Fruit fly (Drosophila melanogaster): ENCODE measurements around the gene CG7420.

CG7420 gene

dm6 chr2L:1496943-1497342 lies 5.8 kb downstream of the CG7420 start, which contains the start of gene CG31661:
Gene CG31661, plus strand, starts transcription at chr2L:1497243.
- TF ChIP-seq usp (GFP tag; optimal IDR thresholded peaks at IDR 0.05), result no peak
- no peak for TF ChIP-seq EcR (GFP tag; optimal IDR thresholded peaks at IDR 0.05)
- no peak for TF ChIP-seq psq (optimal IDR thresholded peaks at IDR 0.05)
- TF ChIP-seq pan (optimal IDR thresholded peaks at IDR 0.05), result no peak
- TF ChIP-seq CG8478 (optimal IDR thresholded peaks at IDR 0.05), result no peak
- TF ChIP-seq Dll (optimal IDR thresholded peaks at IDR 0.05), result no peak

- TF ChIP-seq CG8478 (optimal IDR thresholded peaks at IDR 0.05), result no peak
- TF ChIP-seq pan (optimal IDR thresholded peaks at IDR 0.05), result no peak
- no peak for TF ChIP-seq EcR (GFP tag; optimal IDR thresholded peaks at IDR 0.05)
- TF ChIP-seq psq (optimal IDR thresholded peaks at IDR 0.05), result no peak
- TF ChIP-seq Dll (optimal IDR thresholded peaks at IDR 0.05), result no peak
- no peak for TF ChIP-seq usp (GFP tag; optimal IDR thresholded peaks at IDR 0.05)
Measured at dm6 chr2L:1495160-1495559, 7.5 kb downstream of the CG7420 start, which contains the start of gene CG31926. Gene CG31926, plus strand, starts transcription at chr2L:1495460.

dm6 chr2L:1493770-1494169 lies 8.9 kb downstream of the CG7420 start, which contains the start of gene CG33128:
Gene CG33128, plus strand, starts transcription at chr2L:1494070.
- TF ChIP-seq psq (optimal IDR thresholded peaks at IDR 0.05) (no peak), EcR (GFP tag; optimal IDR thresholded peaks at IDR 0.05) (no peak), pan (optimal IDR thresholded peaks at IDR 0.05) (no peak), usp (GFP tag; optimal IDR thresholded peaks at IDR 0.05) (no peak), Dll (optimal IDR thresholded peaks at IDR 0.05) (no peak), CG8478 (optimal IDR thresholded peaks at IDR 0.05) (no peak)

- TF ChIP-seq CG8478 (optimal IDR thresholded peaks at IDR 0.05), result no peak
- TF ChIP-seq usp (GFP tag; optimal IDR thresholded peaks at IDR 0.05), result no peak
- no peak for TF ChIP-seq EcR (GFP tag; optimal IDR thresholded peaks at IDR 0.05)
- TF ChIP-seq pan (optimal IDR thresholded peaks at IDR 0.05), result no peak
- no peak for TF ChIP-seq Dll (optimal IDR thresholded peaks at IDR 0.05)
- TF ChIP-seq psq (optimal IDR thresholded peaks at IDR 0.05), result no peak
Measured at dm6 chr2L:1491791-1492345, 10.8 kb downstream of the CG7420 start, which contains the start of gene CG31928. Gene CG31928, plus strand, starts transcription at chr2L:1492295.

dm6 chr2L:1485975-1486665 lies 16.6 kb downstream of the CG7420 start:
- no peak for TF ChIP-seq Dll (optimal IDR thresholded peaks at IDR 0.05)
- TF ChIP-seq psq (optimal IDR thresholded peaks at IDR 0.05), result no peak
- TF ChIP-seq CG8478 (optimal IDR thresholded peaks at IDR 0.05), result no peak

dm6 chr2L:1478488-1478887 lies 24.2 kb downstream of the CG7420 start:
- TF ChIP-seq pan (optimal IDR thresholded peaks at IDR 0.05), result no peak
- no peak for TF ChIP-seq EcR (GFP tag; optimal IDR thresholded peaks at IDR 0.05)
- no peak for TF ChIP-seq psq (optimal IDR thresholded peaks at IDR 0.05)
- no peak for TF ChIP-seq CG8478 (optimal IDR thresholded peaks at IDR 0.05)
- no peak for TF ChIP-seq Dll (optimal IDR thresholded peaks at IDR 0.05)
- no peak for TF ChIP-seq usp (GFP tag; optimal IDR thresholded peaks at IDR 0.05)

dm6 chr2L:1476872-1477503 lies 25.7 kb downstream of the CG7420 start:
- TF ChIP-seq EcR (GFP tag; optimal IDR thresholded peaks at IDR 0.05), result no peak

- peak; percentile 79 for TF ChIP-seq pan (optimal IDR thresholded peaks at IDR 0.05)
- TF ChIP-seq usp (GFP tag; optimal IDR thresholded peaks at IDR 0.05), result no peak
Measured at dm6 chr2L:1473427-1473826, 29.3 kb downstream of the CG7420 start.

dm6 chr2L:1470772-1471171 lies 31.9 kb downstream of the CG7420 start:
- TF ChIP-seq EcR (GFP tag; optimal IDR thresholded peaks at IDR 0.05), result no peak
- TF ChIP-seq usp (GFP tag; optimal IDR thresholded peaks at IDR 0.05), result no peak
- TF ChIP-seq psq (optimal IDR thresholded peaks at IDR 0.05), result no peak
- no peak for TF ChIP-seq CG8478 (optimal IDR thresholded peaks at IDR 0.05)
- no peak for TF ChIP-seq pan (optimal IDR thresholded peaks at IDR 0.05)
- no peak for TF ChIP-seq Dll (optimal IDR thresholded peaks at IDR 0.05)

dm6 chr2L:1470009-1470408 lies 32.7 kb downstream of the CG7420 start:
- TF ChIP-seq pan (optimal IDR thresholded peaks at IDR 0.05) (no peak), EcR (GFP tag; optimal IDR thresholded peaks at IDR 0.05) (no peak), usp (GFP tag; optimal IDR thresholded peaks at IDR 0.05) (no peak), CG8478 (optimal IDR thresholded peaks at IDR 0.05) (no peak), psq (optimal IDR thresholded peaks at IDR 0.05) (no peak), Dll (optimal IDR thresholded peaks at IDR 0.05) (no peak)

dm6 chr2L:1463362-1463908 lies 39.3 kb downstream of the CG7420 start:
- TF ChIP-seq psq (optimal IDR thresholded peaks at IDR 0.05), result no peak
- no peak for TF ChIP-seq usp (GFP tag; optimal IDR thresholded peaks at IDR 0.05)
- no peak for TF ChIP-seq Dll (optimal IDR thresholded peaks at IDR 0.05)
- no peak for TF ChIP-seq EcR (GFP tag; optimal IDR thresholded peaks at IDR 0.05)
- no peak for TF ChIP-seq CG8478 (optimal IDR thresholded peaks at IDR 0.05)
- TF ChIP-seq pan (optimal IDR thresholded peaks at IDR 0.05), result no peak

- TF ChIP-seq psq (optimal IDR thresholded peaks at IDR 0.05), result no peak
Measured at dm6 chr2L:1462136-1462535, 40.6 kb downstream of the CG7420 start.
